Fruit fly (Drosophila melanogaster) whole organism, embryonic: ENCODE results near the gene Sse.

Source experiments
- ATbp ChIP-seq: fragments of 200-800 bp; sonication (Bioruptor generic); optimal IDR thresholded peaks from 2 replicates; lab custom pipeline; 2017; ENCODE audit warnings: missing biosample characterization, mild to moderate bottlenecking, missing genetic modification characterization, missing genetic modification reagents
- Adf1 ChIP-seq: fragments of 200-800 bp; sonication (Bioruptor generic); IDR thresholded peaks from 2 replicates; pipeline ENCODE4 v1.3.6; 2022; ENCODE audit warnings: missing biosample characterization, missing genetic modification characterization
- BEAF-32 ChIP-seq: fragments of 200-800 bp; sonication (Bioruptor generic); optimal IDR thresholded peaks from 3 replicates; lab custom pipeline; 2017; ENCODE audit warnings: missing biosample characterization, missing genetic modification characterization, mild to moderate bottlenecking, moderate library complexity, missing genetic modification reagents
- CG10147 ChIP-seq: fragments of 200-800 bp; sonication (Bioruptor generic); optimal IDR thresholded peaks from 2 replicates; lab custom pipeline; 2019; ENCODE audit warnings: missing biosample characterization, mild to moderate bottlenecking, missing genetic modification characterization, moderate library complexity
- CG10209 ChIP-seq: fragments of 200-800 bp; sonication (Bioruptor generic); optimal IDR thresholded peaks from 3 replicates; lab custom pipeline; 2017; ENCODE audit warnings: missing biosample characterization, mild to moderate bottlenecking, missing genetic modification characterization, missing genetic modification reagents
- CG10366 ChIP-seq: fragments of 200-800 bp; sonication (Bioruptor generic); IDR thresholded peaks from 2 replicates; pipeline ENCODE4 v1.3.6; 2022; ENCODE audit warnings: missing biosample characterization, missing genetic modification characterization
- CG12071 ChIP-seq: fragments of 200-800 bp; sonication (Bioruptor generic); optimal IDR thresholded peaks from 3 replicates; lab custom pipeline; 2018; ENCODE audit warnings: missing biosample characterization, mild to moderate bottlenecking, missing genetic modification characterization
- CG15479 ChIP-seq: fragments of 200-800 bp; sonication (Bioruptor generic); optimal IDR thresholded peaks from 3 replicates; lab custom pipeline; 2019; ENCODE audit warnings: missing biosample characterization, mild to moderate bottlenecking, missing genetic modification characterization, moderate library complexity
- CG1647 ChIP-seq: fragments of 200-800 bp; sonication (Bioruptor generic); optimal IDR thresholded peaks from 3 replicates; lab custom pipeline; 2016; ENCODE audit warnings: missing biosample characterization, missing genetic modification characterization
- CG17359 ChIP-seq: fragments of 200-800 bp; sonication (Bioruptor generic); optimal IDR thresholded peaks from 3 replicates; lab custom pipeline; 2018; ENCODE audit warnings: missing biosample characterization, mild to moderate bottlenecking, missing genetic modification characterization, moderate library complexity
- CG17385 ChIP-seq: fragments of 200-800 bp; sonication (Bioruptor generic); optimal IDR thresholded peaks from 3 replicates; lab custom pipeline; 2018; ENCODE audit warnings: missing biosample characterization, mild to moderate bottlenecking, missing genetic modification characterization
- CG1832 ChIP-seq: fragments of 200-800 bp; sonication (Bioruptor generic); optimal IDR thresholded peaks from 2 replicates; lab custom pipeline; 2017; ENCODE audit warnings: missing biosample characterization, mild to moderate bottlenecking, missing genetic modification characterization, inconsistent platforms
- CG2199 ChIP-seq: fragments of 200-800 bp; sonication (Bioruptor generic); IDR thresholded peaks from 3 replicates; pipeline ENCODE4 v1.3.6; 2022; ENCODE audit warnings: missing biosample characterization, missing genetic modification characterization
- CG2712 ChIP-seq: fragments of 200-800 bp; optimal IDR thresholded peaks from 3 replicates; lab custom pipeline; 2019; ENCODE audit warnings: missing biosample characterization, mild to moderate bottlenecking, missing genetic modification characterization, moderate library complexity
- CG33213 ChIP-seq: fragments of 200-800 bp; sonication (Bioruptor generic); optimal IDR thresholded peaks from 3 replicates; lab custom pipeline; 2016; ENCODE audit warnings: missing biosample characterization, missing genetic modification characterization
- CG3847 ChIP-seq: fragments of 200-800 bp; sonication (Bioruptor generic); IDR thresholded peaks from 2 replicates; pipeline ENCODE4 v1.3.6; 2022; ENCODE audit warnings: missing biosample characterization, missing genetic modification characterization
- CG4730 ChIP-seq: fragments of 200-800 bp; sonication (Bioruptor generic); IDR thresholded peaks from 2 replicates; pipeline ENCODE4 v1.3.6; 2022; ENCODE audit warnings: missing biosample characterization, missing genetic modification characterization
- CG6654 ChIP-seq: fragments of 200-800 bp; sonication (Bioruptor generic); optimal IDR thresholded peaks from 2 replicates; lab custom pipeline; 2017; ENCODE audit warnings: missing biosample characterization, mild to moderate bottlenecking, missing genetic modification characterization
- CG7271 ChIP-seq: fragments of 200-800 bp; sonication (Bioruptor generic); optimal IDR thresholded peaks from 2 replicates; lab custom pipeline; 2018; ENCODE audit warnings: missing biosample characterization, mild to moderate bottlenecking, missing genetic modification characterization, moderate library complexity
- CG7556 ChIP-seq: fragments of 200-800 bp; sonication (Bioruptor generic); optimal IDR thresholded peaks from 2 replicates; lab custom pipeline; 2017; ENCODE audit warnings: missing biosample characterization, mild to moderate bottlenecking, missing genetic modification characterization
- CG7839 ChIP-seq: fragments of 200-800 bp; sonication (Bioruptor generic); optimal IDR thresholded peaks from 3 replicates; lab custom pipeline; 2018; ENCODE audit warnings: missing biosample characterization, mild to moderate bottlenecking, missing genetic modification characterization, moderate library complexity
- CG8478 ChIP-seq: fragments of >200 bp; optimal IDR thresholded peaks from 2 replicates; lab custom pipeline; 2018
- CG9817 ChIP-seq: fragments of 200-800 bp; sonication (Bioruptor generic); optimal IDR thresholded peaks from 2 replicates; lab custom pipeline; 2018; ENCODE audit warnings: missing biosample characterization, mild to moderate bottlenecking, missing genetic modification characterization, moderate library complexity
- Chrac-16 ChIP-seq: fragments of 200-800 bp; sonication (Bioruptor generic); optimal IDR thresholded peaks from 3 replicates; lab custom pipeline; 2016; ENCODE audit warnings: missing biosample characterization, missing genetic modification characterization
- Dfd ChIP-seq, 2 experiments: fragments of >200 bp; optimal IDR thresholded peaks; 2 replicates each; lab custom pipeline; 2017; ENCODE audit warnings: missing biosample characterization in 2 of 2, missing genetic modification characterization in 2 of 2
- Dp ChIP-seq: fragments of 200-800 bp; sonication (Bioruptor generic); optimal IDR thresholded peaks from 2 replicates; lab custom pipeline; 2018; ENCODE audit warnings: missing biosample characterization, mild to moderate bottlenecking, missing genetic modification characterization, moderate library complexity
- GATAe ChIP-seq: fragments of 200-800 bp; sonication (Bioruptor generic); conservative IDR thresholded peaks from 2 replicates; pipeline ENCODE4 v1.3.6; 2022; ENCODE audit warnings: missing biosample characterization, missing genetic modification characterization
- Gug ChIP-seq: fragments of 200-800 bp; sonication (Bioruptor generic); IDR thresholded peaks from 4 replicates; pipeline ENCODE4 v1.3.6; 2022; ENCODE audit warnings: missing biosample characterization, missing genetic modification characterization
- Hand ChIP-seq: fragments of 200-800 bp; sonication (Bioruptor generic); optimal IDR thresholded peaks from 2 replicates; lab custom pipeline; 2017; ENCODE audit warnings: mild to moderate bottlenecking, missing biosample characterization, missing genetic modification reagents, missing genetic modification characterization
- MBD-R2 ChIP-seq: fragments of 200-800 bp; sonication (Bioruptor generic); IDR thresholded peaks from 2 replicates; pipeline ENCODE4 v1.3.6; 2022; ENCODE audit warnings: missing biosample characterization, missing genetic modification characterization
- MTF-1 ChIP-seq: fragments of 200-800 bp; sonication (Bioruptor generic); optimal IDR thresholded peaks from 2 replicates; lab custom pipeline; 2018; ENCODE audit warnings: missing biosample characterization, mild to moderate bottlenecking, missing genetic modification characterization, borderline replicate concordance
- Mad ChIP-seq: fragments of 200-800 bp; sonication (Bioruptor generic); optimal IDR thresholded peaks from 2 replicates; lab custom pipeline; 2016; ENCODE audit warnings: missing biosample characterization, missing genetic modification characterization
- PHDP ChIP-seq: fragments of 200-800 bp; sonication (Bioruptor generic); optimal IDR thresholded peaks from 3 replicates; lab custom pipeline; 2018; ENCODE audit warnings: missing biosample characterization, mild to moderate bottlenecking, missing genetic modification characterization, moderate library complexity
- Sox100B ChIP-seq: fragments of 200-800 bp; sonication (Bioruptor generic); optimal IDR thresholded peaks from 3 replicates; lab custom pipeline; 2018; ENCODE audit warnings: missing biosample characterization, mild to moderate bottlenecking, missing genetic modification characterization
- Ssrp ChIP-seq: fragments of 200-800 bp; sonication (Bioruptor generic); optimal IDR thresholded peaks from 2 replicates; lab custom pipeline; 2018; ENCODE audit warnings: missing biosample characterization, mild to moderate bottlenecking, missing genetic modification characterization, moderate library complexity
- Stat92E ChIP-seq, 3 experiments: fragments of >200 bp in 2 of 3; fragments of 200-800 bp in 1 of 3; sonication (Bioruptor generic) in 1 of 3; optimal IDR thresholded peaks; 2 replicates each; lab custom pipeline; 2017 to 2019; ENCODE audit warnings: missing biosample characterization in 3 of 3, missing genetic modification characterization in 3 of 3, mild to moderate bottlenecking in 1 of 3, moderate library complexity in 1 of 3
- bsh ChIP-seq, 2 experiments: fragments of 200-800 bp; sonication (Bioruptor generic); optimal IDR thresholded peaks; 2 replicates each; lab custom pipeline; 2017 to 2018; ENCODE audit warnings: mild to moderate bottlenecking in 2 of 2, missing biosample characterization in 2 of 2, missing genetic modification characterization in 2 of 2, moderate library complexity in 1 of 2
- cwo ChIP-seq: fragments of 200-800 bp; sonication (Bioruptor generic); optimal IDR thresholded peaks from 3 replicates; lab custom pipeline; 2017; ENCODE audit warnings: missing biosample characterization, missing genetic modification characterization, mild to moderate bottlenecking, moderate library complexity, missing genetic modification reagents
- en ChIP-seq: fragments of 200-800 bp; sonication (Bioruptor generic); optimal IDR thresholded peaks from 2 replicates; lab custom pipeline; 2016; ENCODE audit warnings: missing biosample characterization, missing genetic modification characterization
- ham ChIP-seq: fragments of 200-800 bp; sonication (Bioruptor generic); IDR thresholded peaks from 2 replicates; pipeline ENCODE4 v1.3.6; 2022; ENCODE audit warnings: missing biosample characterization, missing genetic modification characterization
- jumu ChIP-seq: fragments of 200-800 bp; sonication (Bioruptor generic); optimal IDR thresholded peaks from 3 replicates; lab custom pipeline; 2016; ENCODE audit warnings: missing biosample characterization, missing genetic modification characterization
- nom ChIP-seq: fragments of 200-800 bp; sonication (Bioruptor generic); optimal IDR thresholded peaks from 2 replicates; lab custom pipeline; 2017; ENCODE audit warnings: missing biosample characterization, missing genetic modification characterization, mild to moderate bottlenecking, moderate library complexity, missing genetic modification reagents
- repo ChIP-seq: fragments of 200-800 bp; sonication (Bioruptor generic); optimal IDR thresholded peaks from 2 replicates; lab custom pipeline; 2016; ENCODE audit warnings: missing biosample characterization, missing genetic modification characterization
- sd ChIP-seq: fragments of 200-800 bp; sonication (Bioruptor generic); optimal IDR thresholded peaks from 3 replicates; lab custom pipeline; 2018; ENCODE audit warnings: missing biosample characterization, mild to moderate bottlenecking, missing genetic modification characterization, moderate library complexity
- sug ChIP-seq: fragments of 200-800 bp; optimal IDR thresholded peaks from 2 replicates; lab custom pipeline; 2019; ENCODE audit warnings: missing biosample characterization, mild to moderate bottlenecking, missing genetic modification characterization, moderate library complexity
- tgo ChIP-seq: fragments of 200-800 bp; sonication (Bioruptor generic); IDR thresholded peaks from 3 replicates; pipeline ENCODE4 v1.3.6; 2022; ENCODE audit warnings: missing biosample characterization, missing genetic modification characterization
- tll ChIP-seq, 2 experiments: fragments of 200-800 bp in 1 of 2; fragments of >200 bp in 1 of 2; sonication (Bioruptor generic) in 1 of 2; optimal IDR thresholded peaks; 2 replicates each; lab custom pipeline; 2017 to 2019; ENCODE audit warnings: missing biosample characterization in 2 of 2, missing genetic modification characterization in 2 of 2, mild to moderate bottlenecking in 1 of 2, moderate library complexity in 1 of 2
- usp ChIP-seq: fragments of >200 bp; optimal IDR thresholded peaks from 2 replicates; lab custom pipeline; 2017; ENCODE audit warnings: missing biosample characterization, missing genetic modification characterization
- yki ChIP-seq: fragments of >200 bp; optimal IDR thresholded peaks from 3 replicates; lab custom pipeline; 2018
- zf30C ChIP-seq: fragments of 200-800 bp; sonication (Bioruptor generic); optimal IDR thresholded peaks from 3 replicates; lab custom pipeline; 2018; ENCODE audit warnings: missing biosample characterization, mild to moderate bottlenecking, missing genetic modification characterization

Sse gene

DNA sequence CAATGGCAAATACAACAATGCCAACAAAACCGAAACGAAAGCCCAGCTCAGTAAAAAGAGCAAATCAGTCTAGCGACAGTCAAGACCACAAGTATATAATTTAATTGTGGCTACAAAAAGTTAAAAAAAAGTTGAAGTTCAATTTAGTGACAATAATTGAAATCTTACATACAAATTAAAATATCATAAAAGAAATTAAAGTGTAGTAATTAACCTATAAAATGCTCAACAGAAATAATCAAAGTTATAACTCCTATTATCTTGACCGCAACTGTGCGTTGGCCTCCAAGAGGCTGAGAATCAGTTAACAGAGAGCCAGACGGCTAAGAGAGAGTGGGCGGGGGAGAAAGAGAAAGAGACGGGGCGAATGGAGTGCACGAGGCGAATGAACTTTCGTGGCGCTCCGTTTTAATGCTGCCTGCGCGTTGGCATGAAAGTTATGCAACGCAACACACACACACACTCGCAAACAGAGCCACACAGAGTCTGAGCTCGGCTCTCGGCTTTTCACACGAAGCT, 50.3 kb downstream of the Sse start (continued):
- TF ChIP-seq en (GFP tag; lab: Kevin White, UChicago) (peak; percentile 33), CG1647 (GFP tag; lab: Kevin White, UChicago) (no peak), repo (no peak), jumu (GFP tag; lab: Kevin White, UChicago) (peak; percentile 50), zf30C (no peak), Gug (GFP tag; lab: Robert Waterston, UW) (no peak), CG17359 (tag; lab: Kevin White, UChicago) (no peak), sd (tag; lab: Kevin White, UChicago) (peak; percentile 52), tgo (GFP tag; lab: Robert Waterston, UW) (peak; percentile 62; the same call in 1 of the 3 replicates), CG10366 (peak; percentile 69), Ssrp (tag; lab: Kevin White, UChicago) (peak; percentile 85), CG3847 (GFP tag; lab: Robert Waterston, UW) (peak; percentile 47), CG1832 (GFP tag; lab: Kevin White, UChicago) (peak; percentile 22), ham (GFP tag; lab: Robert Waterston, UW) (no peak), Hand (GFP tag; lab: Kevin White, UChicago) (no peak), yki (no peak), CG12071 (GFP tag; lab: Kevin White, UChicago) (no peak), CG2199 (GFP tag; lab: Robert Waterston, UW) (no peak), CG9817 (tag; lab: Kevin White, UChicago) (peak; percentile 56), CG15479 (GFP tag; lab: Kevin White, UChicago) (no peak), PHDP (tag; lab: Kevin White, UChicago) (peak; percentile 90), Sox100B (GFP tag; lab: Kevin White, UChicago) (peak; percentile 89), CG17385 (GFP tag; lab: Kevin White, UChicago) (peak; percentile 76), BEAF-32 (GFP tag; lab: Kevin White, UChicago) (no peak), CG4730 (GFP tag; lab: Robert Waterston, UW) (peak; percentile 54; the same call in 1 of the 2 replicates), CG33213 (GFP tag; lab: Kevin White, UChicago) (no peak), Mad (GFP tag; lab: Kevin White, UChicago) (peak; percentile 38), bsh (GFP tag; optimal IDR thresholded peaks at IDR 0.05; lab: Kevin White, UChicago) (peak; percentile 84 to 95), MTF-1 (peak; percentile 43), CG7556 (GFP tag; lab: Kevin White, UChicago) (peak; percentile 83), ATbp (peak; percentile 82), Dfd (GFP tag; optimal IDR thresholded peaks at IDR 0.05; lab: Kevin White, UChicago) (no peak), Stat92E (GFP tag; optimal IDR thresholded peaks at IDR 0.05; lab: Kevin White, UChicago) (peak in 1 of 3 experiments; percentile 83), CG10147 (GFP tag; lab: Kevin White, UChicago) (peak; percentile 72), MBD-R2 (GFP tag; lab: Robert Waterston, UW) (no peak), GATAe (GFP tag; lab: Robert Waterston, UW) (no peak), Dp (GFP tag; lab: Kevin White, UChicago) (no peak), sug (tag; lab: Kevin White, UChicago) (no peak), CG7271 (tag; lab: Kevin White, UChicago) (peak; percentile 50), nom (GFP tag; lab: Kevin White, UChicago) (no peak), usp (GFP tag; lab: Kevin White, UChicago) (no peak), tll (GFP tag; optimal IDR thresholded peaks at IDR 0.05; lab: Kevin White, UChicago) (no peak), Chrac-16 (peak; percentile 64), Adf1 (no peak), CG2712 (tag; lab: Kevin White, UChicago) (peak; percentile 95), cwo (GFP tag; lab: Kevin White, UChicago) (peak; percentile 60), CG8478 (lab: Kevin White, UChicago) (no peak), CG10209 (GFP tag; lab: Kevin White, UChicago) (peak; percentile 65), CG6654 (GFP tag; lab: Kevin White, UChicago) (peak; percentile 45), CG7839 (tag; lab: Kevin White, UChicago) (peak; percentile 82)
